Worm (Caenorhabditis elegans): ENCODE measurements around the gene M01F1.4.

- TF ChIP-seq B0336.3 (GFP tag; IDR thresholded peaks at IDR 0.05) (no peak), snpc-1.3 (tag; optimal IDR thresholded peaks at IDR 0.05; ENCODE audit: insufficient read depth) (no peak), F57C9.4 (tag; optimal IDR thresholded peaks at IDR 0.05) (no peak), mxl-1 (tag; optimal IDR thresholded peaks at IDR 0.05) (no peak), ztf-18 (tag; optimal IDR thresholded peaks at IDR 0.05) (no peak)
Observed at ce11 chrIII:3553349-3553748, 43.5 kb upstream of the M01F1.4 start, which contains the start of gene C54C6.4.
